Worm (Caenorhabditis elegans) whole organism, L1 larva: ENCODE data around the gene Y51A2B.8.

Experiments used
- aly-2 ChIP-seq: fragments of 150-350 bp; optimal IDR thresholded peaks from 2 replicates; lab custom pipeline; 2014; ENCODE audit warnings: missing biosample characterization, missing genetic modification characterization
- ama-1 ChIP-seq: fragments of 150-350 bp; optimal IDR thresholded peaks from 2 replicates; lab custom pipeline; 2014
- ceh-8 ChIP-seq: fragments of 200-800 bp; sonication (Bioruptor generic); optimal IDR thresholded peaks from 2 replicates; lab custom pipeline; 2018; ENCODE audit warnings: mild to moderate bottlenecking, missing genetic modification characterization, moderate library complexity, missing compliant biosample characterization
- dpl-1 ChIP-seq, 3 experiments: fragments of 150-350 bp in 2 of 3; sonication (generic microtip) in 1 of 3; optimal IDR thresholded peaks; 2 replicates each; lab custom pipeline; 2014 to 2017; ENCODE audit warnings: missing biosample characterization in 3 of 3, missing genetic modification characterization in 3 of 3, missing genetic modification reagents in 3 of 3
- efl-1 ChIP-seq, 4 experiments: fragments of 150-350 bp; optimal IDR thresholded peaks in 3 of 4; peaks in 1 of 4; 1 replicate in 1 of 4; 2 replicates in 3 of 4; lab custom pipeline; 2014; ENCODE audit warnings: missing biosample characterization in 2 of 4, missing genetic modification characterization in 2 of 4, missing genetic modification reagents in 2 of 4
- egl-27 ChIP-seq, 2 experiments: fragments of 150-350 bp in 1 of 2; sonication (generic microtip); optimal IDR thresholded peaks; 3 replicates each; lab custom pipeline; 2017 to 2018; ENCODE audit warnings: missing biosample characterization in 2 of 2, missing genetic modification characterization in 2 of 2, missing genetic modification reagents in 2 of 2
- fkh-10 ChIP-seq: sonication (generic microtip); optimal IDR thresholded peaks from 2 replicates; lab custom pipeline; 2017; ENCODE audit warnings: missing biosample characterization, missing genetic modification reagents, missing genetic modification characterization
- nhr-90 ChIP-seq: sonication (generic microtip); optimal IDR thresholded peaks from 2 replicates; lab custom pipeline; 2016; ENCODE audit warnings: mild to moderate bottlenecking, missing genetic modification characterization, missing compliant biosample characterization; ENCODE audit not compliant: poor library complexity
- pag-3 ChIP-seq: sonication (generic microtip); optimal IDR thresholded peaks from 2 replicates; lab custom pipeline; 2017; ENCODE audit warnings: missing genetic modification characterization, mild to moderate bottlenecking, missing compliant biosample characterization, antibody characterized with exemption, borderline replicate concordance; ENCODE audit not compliant: insufficient read depth
- snpc-4 ChIP-seq: fragments of 150-350 bp; optimal IDR thresholded peaks from 2 replicates; lab custom pipeline; 2014; ENCODE audit warnings: missing biosample characterization, missing genetic modification characterization
- unc-62 ChIP-seq: fragments of 150-350 bp; optimal IDR thresholded peaks from 2 replicates; lab custom pipeline; 2014; ENCODE audit warnings: missing biosample characterization, missing genetic modification reagents, missing genetic modification characterization
- zag-1 ChIP-seq: fragments of 150-350 bp; optimal IDR thresholded peaks from 2 replicates; lab custom pipeline; 2014; ENCODE audit warnings: missing biosample characterization, missing genetic modification characterization

- TF ChIP-seq dpl-1 (GFP tag; optimal IDR thresholded peaks at IDR 0.05; lab: Kevin White, UChicago) (no peak), efl-1 (optimal IDR thresholded peaks at IDR 0.05; lab: Kevin White, UChicago) (no peak), efl-1 (GFP tag; optimal IDR thresholded peaks at IDR 0.05 in 1 of 2; lab: Kevin White, UChicago) (no peak), zag-1 (tag; lab: Kevin White, UChicago) (no peak), fkh-10 (GFP tag; lab: Kevin White, UChicago) (no peak), unc-62 (GFP tag; lab: Kevin White, UChicago) (no peak), snpc-4 (tag; lab: Kevin White, UChicago) (no peak), pag-3 (tag; lab: Kevin White, UChicago) (no peak), aly-2 (tag; lab: Kevin White, UChicago) (no peak), ama-1 (lab: Kevin White, UChicago) (no peak), ceh-8 (GFP tag; lab: Kevin White, UChicago) (no peak), egl-27 (tag; optimal IDR thresholded peaks at IDR 0.05; lab: Kevin White, UChicago) (no peak), nhr-90 (tag; lab: Kevin White, UChicago) (no peak)
Observed at ce11 chrV:18362402-18362801, 16.5 kb upstream of the Y51A2B.8 start, which contains the start of gene C08E8.1.
